Fruit fly (Drosophila melanogaster): Measurements from ENCODE around the gene CG32548.

dm6 chrX:18395157-18395556 lies 45.2 kb downstream of the CG32548 start:
- TF ChIP-seq CG6272 (GFP tag; IDR thresholded peaks at IDR 0.05) (no peak), zen (tag; optimal IDR thresholded peaks at IDR 0.05) (no peak), CG10959 (GFP tag; IDR thresholded peaks at IDR 0.05) (no peak), CG10462 (GFP tag; optimal IDR thresholded peaks at IDR 0.05) (no peak), en (GFP tag; optimal IDR thresholded peaks at IDR 0.05) (no peak)

Data from whole organism, embryonic.